Fruit fly (Drosophila melanogaster): Measurements from ENCODE around the gene CG8003.
A peak's percentile ranks its signal among the peaks of the same experiment; 100 is the strongest.

The CG8003 gene

DNA sequence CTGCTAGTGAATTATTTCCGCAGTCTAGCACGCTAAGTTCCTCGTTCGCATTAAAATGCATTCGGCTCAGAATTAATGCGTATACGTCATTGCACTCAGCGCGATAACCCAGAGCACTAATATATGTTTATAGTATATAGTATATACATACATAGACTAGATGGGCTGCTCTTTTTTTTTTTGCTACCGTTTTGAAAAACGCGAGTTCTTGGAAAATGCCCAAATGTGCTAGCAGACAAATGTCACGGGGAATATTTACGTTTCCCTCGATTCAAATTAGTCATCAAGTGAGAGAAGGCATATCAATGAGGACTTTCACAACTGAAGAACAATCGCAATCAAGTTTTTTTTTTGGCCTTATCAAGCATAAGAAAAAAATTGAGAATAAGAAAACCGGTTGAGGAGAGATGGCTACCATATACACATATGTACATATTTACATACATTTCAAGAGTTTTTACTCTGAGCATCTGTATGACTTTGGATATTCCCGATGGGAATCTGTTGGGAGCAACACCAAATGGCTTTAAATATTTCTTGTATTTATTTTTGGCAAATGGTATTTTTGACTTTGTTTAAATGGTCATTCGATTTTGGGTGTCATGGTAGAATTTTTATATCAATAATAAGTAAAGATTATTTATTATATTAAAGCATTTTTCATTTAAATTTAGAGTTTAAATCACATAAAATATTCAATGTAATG, 36.3 kb downstream of the CG8003 start:
- peak; percentile 18; the same call in 1 of the 2 replicates for TF ChIP-seq CG12605 (GFP tag; IDR thresholded peaks at IDR 0.05)
- peak; percentile 81 for TF ChIP-seq EcR (GFP tag; optimal IDR thresholded peaks at IDR 0.05)
- peak; percentile 57 for TF ChIP-seq Pif1B (GFP tag; optimal IDR thresholded peaks at IDR 0.05)
- no peak for TF ChIP-seq rn (GFP tag; IDR thresholded peaks at IDR 0.05)
- no peak for TF ChIP-seq CG8159 (tag; optimal IDR thresholded peaks at IDR 0.05)
- no peak for TF ChIP-seq D1 (tag; optimal IDR thresholded peaks at IDR 0.05)
- no peak for TF ChIP-seq CG15710 (tag; optimal IDR thresholded peaks at IDR 0.05)

DNA sequence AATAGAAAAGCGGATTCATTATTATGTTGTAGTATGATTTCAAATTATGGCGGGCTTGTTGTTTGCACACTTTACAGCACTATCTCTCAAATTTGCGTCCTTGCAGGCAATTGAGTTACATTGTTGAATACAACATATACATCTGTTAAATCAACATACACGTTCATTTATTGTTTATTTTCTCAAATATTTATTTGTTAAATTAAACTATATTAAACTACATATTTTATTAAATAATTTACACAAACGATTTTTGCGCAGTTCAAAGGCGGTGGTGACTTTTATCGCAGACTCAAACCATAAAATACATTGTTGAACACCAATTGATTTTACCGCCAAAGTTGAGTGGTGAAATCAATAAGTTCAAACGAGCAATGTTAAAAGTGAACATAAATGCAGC, 36.9 kb downstream of the CG8003 start:
- TF ChIP-seq Snoo (tag; optimal IDR thresholded peaks at IDR 0.05): no peak
- TF ChIP-seq CG8301 (tag; optimal IDR thresholded peaks at IDR 0.05): no peak
- TF ChIP-seq Pif1A (GFP tag; optimal IDR thresholded peaks at IDR 0.05): no peak
- peak; percentile 8 for TF ChIP-seq CG8159 (tag; optimal IDR thresholded peaks at IDR 0.05)
- TF ChIP-seq CG14655 (GFP tag; optimal IDR thresholded peaks at IDR 0.05): no peak

DNA sequence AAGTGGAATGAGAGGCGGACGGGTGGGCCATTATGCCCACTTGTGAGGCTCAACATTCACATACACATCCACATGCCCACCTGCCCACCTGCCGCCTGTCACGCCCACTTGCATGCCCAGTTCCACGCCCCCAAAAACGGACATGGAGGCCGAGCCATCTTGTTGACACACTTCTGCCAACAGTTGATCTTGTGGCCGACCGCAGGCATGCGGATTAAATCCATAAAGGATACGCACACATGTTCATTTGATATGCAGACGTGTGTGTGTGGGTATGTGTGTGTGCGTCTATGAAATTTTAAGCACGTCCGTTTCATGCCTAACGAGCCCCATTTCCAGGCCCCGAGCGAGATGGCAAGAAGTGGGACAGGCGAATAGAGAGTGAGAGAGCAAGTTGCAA, 40.9 kb downstream of the CG8003 start:
- no peak for TF ChIP-seq CG32121 (GFP tag; IDR thresholded peaks at IDR 0.05)
- TF ChIP-seq Pif1A (GFP tag; optimal IDR thresholded peaks at IDR 0.05): no peak
- TF ChIP-seq CG9948 (tag; optimal IDR thresholded peaks at IDR 0.05): no peak
- TF ChIP-seq CG10348 (GFP tag; IDR thresholded peaks at IDR 0.05): no peak
- no peak for TF ChIP-seq CG13204 (GFP tag; optimal IDR thresholded peaks at IDR 0.05)

DNA sequence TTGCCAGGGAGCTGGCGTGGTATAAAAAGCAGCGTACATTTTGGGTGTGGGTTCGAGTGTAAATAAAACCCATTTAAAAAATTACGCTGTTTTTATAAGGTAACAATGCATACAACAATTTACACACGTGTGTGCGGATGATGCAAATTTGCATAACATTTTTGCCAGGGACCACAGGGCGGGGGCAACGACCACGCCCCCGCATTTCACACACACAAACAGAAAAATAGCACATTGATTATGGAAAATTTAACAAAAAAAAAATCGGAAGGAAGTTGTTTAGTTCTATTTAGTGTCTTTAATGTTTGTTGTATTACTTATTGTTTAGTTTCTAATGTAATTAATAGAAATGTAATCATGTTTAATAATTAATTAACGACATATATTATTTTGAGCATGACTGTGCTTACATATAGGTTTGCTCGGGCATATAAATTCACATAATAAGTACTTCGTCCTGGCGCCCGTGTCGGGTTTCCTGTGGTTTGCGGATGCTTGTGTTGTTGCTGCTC, 43.3 kb downstream of the CG8003 start:
- peak; percentile 4 for TF ChIP-seq CG8301 (tag; optimal IDR thresholded peaks at IDR 0.05)
- no peak for TF ChIP-seq CG32121 (GFP tag; IDR thresholded peaks at IDR 0.05)
- no peak for TF ChIP-seq D1 (tag; optimal IDR thresholded peaks at IDR 0.05)
- TF ChIP-seq CG15710 (tag; optimal IDR thresholded peaks at IDR 0.05): peak; percentile 18
- no peak for TF ChIP-seq rn (GFP tag; IDR thresholded peaks at IDR 0.05)
- TF ChIP-seq Snoo (tag; optimal IDR thresholded peaks at IDR 0.05): peak; percentile 26
- TF ChIP-seq CG17806 (tag; optimal IDR thresholded peaks at IDR 0.05): peak; percentile 39
- TF ChIP-seq CG12605 (GFP tag; IDR thresholded peaks at IDR 0.05): 0 out of 2 replicates have a peak, but pooled peaks have one; percentile 35
- TF ChIP-seq CG8159 (tag; optimal IDR thresholded peaks at IDR 0.05): peak; percentile 53
- TF ChIP-seq CG34367 (tag; optimal IDR thresholded peaks at IDR 0.05): peak; percentile 16
- no peak for TF ChIP-seq EcR (GFP tag; optimal IDR thresholded peaks at IDR 0.05)
- TF ChIP-seq gl (tag; optimal IDR thresholded peaks at IDR 0.05): no peak
- TF ChIP-seq CG4496 (GFP tag; IDR thresholded peaks at IDR 0.05): peak; percentile 16; the same call in 1 of the 3 replicates
- peak; percentile 6 for TF ChIP-seq CG14655 (GFP tag; optimal IDR thresholded peaks at IDR 0.05)
- TF ChIP-seq CG9948 (tag; optimal IDR thresholded peaks at IDR 0.05): peak; percentile 16

DNA sequence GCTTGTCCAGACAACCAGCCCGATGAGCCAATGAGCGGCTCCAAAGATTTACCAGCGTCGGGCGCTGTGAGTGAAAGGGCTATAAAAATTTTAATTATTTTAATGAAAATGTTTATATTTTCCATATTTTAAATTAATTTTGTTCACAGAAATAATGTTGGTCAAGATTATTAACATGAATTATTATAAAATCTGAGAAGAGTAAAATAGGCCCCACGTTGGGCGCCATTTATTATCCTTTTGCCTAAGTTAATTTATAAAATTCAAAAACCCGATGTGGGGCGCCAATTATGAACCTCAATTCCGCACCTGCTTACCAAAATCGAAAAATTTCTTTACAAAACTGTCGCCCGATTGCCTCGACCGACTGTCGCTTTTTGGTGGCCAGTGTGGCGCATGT, 47.9 kb downstream of the CG8003 start:
- TF ChIP-seq rn (GFP tag; IDR thresholded peaks at IDR 0.05) (peak; percentile 49), CG34367 (tag; optimal IDR thresholded peaks at IDR 0.05) (no peak), fd96Ca (GFP tag; IDR thresholded peaks at IDR 0.05) (0 out of 3 replicates have a peak, but pooled peaks have one; percentile 52), CG8301 (tag; optimal IDR thresholded peaks at IDR 0.05) (peak; percentile 59), CG12605 (GFP tag; IDR thresholded peaks at IDR 0.05) (no peak), CG4496 (GFP tag; IDR thresholded peaks at IDR 0.05) (no peak; the same call in 1 of the 3 replicates), Pif1B (GFP tag; optimal IDR thresholded peaks at IDR 0.05) (peak; percentile 2), CG13204 (GFP tag; optimal IDR thresholded peaks at IDR 0.05) (no peak), CG15710 (tag; optimal IDR thresholded peaks at IDR 0.05) (peak; percentile 42), Snoo (tag; optimal IDR thresholded peaks at IDR 0.05) (peak; percentile 52), Pif1A (GFP tag; optimal IDR thresholded peaks at IDR 0.05) (peak; percentile 50), CG10348 (GFP tag; IDR thresholded peaks at IDR 0.05) (peak; percentile 7; the same call in 1 of the 2 replicates), Ets98B (GFP tag; IDR thresholded peaks at IDR 0.05) (peak; percentile 58), CG8159 (tag; optimal IDR thresholded peaks at IDR 0.05) (peak; percentile 46), gl (tag; optimal IDR thresholded peaks at IDR 0.05) (no peak), CG9948 (tag; optimal IDR thresholded peaks at IDR 0.05) (peak; percentile 18), CG17806 (tag; optimal IDR thresholded peaks at IDR 0.05) (peak; percentile 34), CG14655 (GFP tag; optimal IDR thresholded peaks at IDR 0.05) (peak; percentile 70), CG32121 (GFP tag; IDR thresholded peaks at IDR 0.05) (peak; percentile 80), D1 (tag; optimal IDR thresholded peaks at IDR 0.05) (no peak), EcR (GFP tag; optimal IDR thresholded peaks at IDR 0.05) (no peak)

DNA sequence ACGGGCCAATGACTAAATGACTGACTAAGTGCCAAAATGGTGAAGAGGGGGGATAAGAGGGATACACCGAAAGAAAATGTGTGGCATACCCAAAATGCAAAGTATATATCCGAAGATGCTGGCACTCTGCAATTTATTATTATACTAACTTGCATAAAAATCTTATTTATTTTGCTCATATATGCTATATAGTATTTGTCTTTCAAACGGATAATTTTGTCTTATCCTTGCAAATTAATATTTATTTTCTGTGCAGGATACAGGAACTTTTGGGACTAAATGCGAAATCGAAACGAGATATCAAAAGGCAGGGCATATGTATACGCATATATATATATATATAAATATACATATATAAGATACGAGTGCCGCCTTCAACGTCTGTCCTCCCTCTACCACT, 50.1 kb downstream of the CG8003 start:
- TF ChIP-seq CG15710 (tag; optimal IDR thresholded peaks at IDR 0.05): peak; percentile 75
- TF ChIP-seq CG32121 (GFP tag; IDR thresholded peaks at IDR 0.05): no peak
- peak; percentile 61 for TF ChIP-seq CG17806 (tag; optimal IDR thresholded peaks at IDR 0.05)
- no peak for TF ChIP-seq CG12605 (GFP tag; IDR thresholded peaks at IDR 0.05)
- TF ChIP-seq EcR (GFP tag; optimal IDR thresholded peaks at IDR 0.05): peak; percentile 36
- peak; percentile 36; the same call in 1 of the 3 replicates for TF ChIP-seq CG4496 (GFP tag; IDR thresholded peaks at IDR 0.05)
- TF ChIP-seq CG10348 (GFP tag; IDR thresholded peaks at IDR 0.05): no peak
- TF ChIP-seq rn (GFP tag; IDR thresholded peaks at IDR 0.05): no peak
- TF ChIP-seq CG13204 (GFP tag; optimal IDR thresholded peaks at IDR 0.05): no peak
- TF ChIP-seq Snoo (tag; optimal IDR thresholded peaks at IDR 0.05): peak; percentile 64
- peak; percentile 69 for TF ChIP-seq CG9948 (tag; optimal IDR thresholded peaks at IDR 0.05)
- TF ChIP-seq CG8159 (tag; optimal IDR thresholded peaks at IDR 0.05): peak; percentile 81
- TF ChIP-seq D1 (tag; optimal IDR thresholded peaks at IDR 0.05): no peak
- TF ChIP-seq CG8301 (tag; optimal IDR thresholded peaks at IDR 0.05): no peak
- no peak for TF ChIP-seq gl (tag; optimal IDR thresholded peaks at IDR 0.05)
- TF ChIP-seq CG14655 (GFP tag; optimal IDR thresholded peaks at IDR 0.05): peak; percentile 17
- TF ChIP-seq Pif1A (GFP tag; optimal IDR thresholded peaks at IDR 0.05): no peak
- peak; percentile 52 for TF ChIP-seq Pif1B (GFP tag; optimal IDR thresholded peaks at IDR 0.05)
- TF ChIP-seq Ets98B (GFP tag; IDR thresholded peaks at IDR 0.05): no peak
- no peak for TF ChIP-seq fd96Ca (GFP tag; IDR thresholded peaks at IDR 0.05)
- peak; percentile 23 for TF ChIP-seq CG34367 (tag; optimal IDR thresholded peaks at IDR 0.05)

All from whole organism, pupa.